Fruit fly (Drosophila melanogaster): ENCODE results near the gene CG3557.

CG3557 gene

DNA sequence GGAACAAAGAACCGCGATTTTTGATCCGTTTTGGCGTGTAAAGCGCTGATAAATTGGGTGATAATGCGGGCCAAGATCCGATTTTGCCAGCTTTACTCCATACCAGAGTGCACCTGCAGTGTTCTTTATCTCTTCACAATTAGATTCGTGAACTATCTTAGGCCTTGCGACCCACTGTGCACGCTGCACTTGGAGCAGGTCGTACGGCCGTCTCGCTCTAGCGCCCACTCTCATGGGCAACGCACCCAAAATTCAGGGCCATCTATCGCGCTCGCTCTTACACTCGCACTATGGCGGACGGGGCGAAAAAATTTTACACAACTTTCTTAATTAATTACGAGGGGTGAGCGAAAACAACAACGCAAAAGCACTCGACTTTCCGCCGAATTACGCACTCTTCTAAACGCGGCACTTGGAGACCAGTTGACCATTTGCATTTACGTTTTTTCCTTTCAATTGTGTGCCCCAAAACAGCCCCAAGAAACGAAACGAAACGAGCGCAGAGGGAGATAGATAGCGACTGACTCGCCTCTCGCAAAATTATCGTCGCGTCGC lies 21.3 kb downstream of the CG3557 start (continued):
- TF ChIP-seq Sin3A (optimal IDR thresholded peaks at IDR 0.05), result no peak
- no peak for TF ChIP-seq CG12071 (GFP tag; optimal IDR thresholded peaks at IDR 0.05)
- TF ChIP-seq al (GFP tag; IDR thresholded peaks at IDR 0.05), result no peak

DNA sequence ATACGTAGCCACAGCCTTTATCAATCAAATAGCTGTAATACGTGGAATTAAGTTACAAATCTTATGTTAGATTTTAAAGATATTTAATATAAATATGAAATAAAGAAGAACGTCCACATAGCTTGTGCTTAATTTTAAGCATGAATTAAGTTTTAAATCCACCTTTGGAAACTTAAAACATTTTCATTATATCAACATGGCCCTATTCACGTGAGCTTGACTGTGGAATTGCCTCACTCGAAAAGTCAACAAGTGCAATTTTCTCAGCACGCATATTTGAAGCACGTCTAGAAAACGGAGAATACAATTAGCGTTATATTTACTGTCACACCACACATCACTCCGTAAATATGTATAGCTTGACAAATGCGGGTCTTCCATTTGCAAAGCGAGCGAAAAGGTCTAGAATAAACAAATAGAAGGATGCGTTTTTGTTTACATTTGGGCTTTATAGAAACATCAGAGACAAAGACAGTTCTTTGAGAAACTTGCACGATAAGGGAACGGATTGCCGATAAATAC lies 21.9 kb downstream of the CG3557 start:
- peak; percentile 81 for TF ChIP-seq cwo (GFP tag; optimal IDR thresholded peaks at IDR 0.05)
- peak; percentile 61; the same call in 1 of the 2 replicates for TF ChIP-seq bowl (GFP tag; IDR thresholded peaks at IDR 0.05)
- no peak for TF ChIP-seq Sry-δ (GFP tag; optimal IDR thresholded peaks at IDR 0.05)
- peak; percentile 43 for TF ChIP-seq wek (GFP tag; optimal IDR thresholded peaks at IDR 0.05)
- peak; percentile 82; the same call in 2 of the 3 replicates for TF ChIP-seq C15 (GFP tag; IDR thresholded peaks at IDR 0.05)
- TF ChIP-seq fu2 (GFP tag; optimal IDR thresholded peaks at IDR 0.05), result no peak
- no peak for TF ChIP-seq unc-4 (GFP tag; IDR thresholded peaks at IDR 0.05; ENCODE audit: partially characterized antibody)
- peak; percentile 26 for TF ChIP-seq Antp (GFP tag; optimal IDR thresholded peaks at IDR 0.05)
- peak; percentile 70 for TF ChIP-seq Hmx (GFP tag; optimal IDR thresholded peaks at IDR 0.05)
- no peak for TF ChIP-seq Dref (GFP tag; IDR thresholded peaks at IDR 0.05)
- TF ChIP-seq H15 (GFP tag; IDR thresholded peaks at IDR 0.05), result peak; percentile 80; the same call in 2 of the 3 replicates
- peak; percentile 81 for TF ChIP-seq CG3407 (GFP tag; optimal IDR thresholded peaks at IDR 0.05)
- TF ChIP-seq CG9215 (GFP tag; IDR thresholded peaks at IDR 0.05), result peak; percentile 78; the same call in 1 of the 2 replicates
- peak; percentile 80 for TF ChIP-seq Ptx1 (GFP tag; IDR thresholded peaks at IDR 0.05)
- peak; percentile 59 for TF ChIP-seq NC2α (GFP tag; optimal IDR thresholded peaks at IDR 0.05)
- TF ChIP-seq sisA (GFP tag; IDR thresholded peaks at IDR 0.05), result peak; percentile 80
- TF ChIP-seq slou (GFP tag; optimal IDR thresholded peaks at IDR 0.05), result peak; percentile 77
- TF ChIP-seq nom (GFP tag; optimal IDR thresholded peaks at IDR 0.05), result peak; percentile 94
- TF ChIP-seq hth (optimal IDR thresholded peaks at IDR 0.05), result no peak
- peak; percentile 80 for TF ChIP-seq CG6683 (GFP tag; optimal IDR thresholded peaks at IDR 0.05)
- TF ChIP-seq her (GFP tag; optimal IDR thresholded peaks at IDR 0.05), result no peak
- TF ChIP-seq CG13894 (tag; optimal IDR thresholded peaks at IDR 0.05), result peak; percentile 62
- peak; percentile 86 for TF ChIP-seq so (GFP tag; IDR thresholded peaks at IDR 0.05)
- peak; percentile 94 for TF ChIP-seq corto (GFP tag; optimal IDR thresholded peaks at IDR 0.05)
- peak; percentile 41 for TF ChIP-seq Hey (tag; optimal IDR thresholded peaks at IDR 0.05)
- TF ChIP-seq Rfx (GFP tag; IDR thresholded peaks at IDR 0.05), result peak; percentile 82
- peak; percentile 96 for TF ChIP-seq unpg (GFP tag; optimal IDR thresholded peaks at IDR 0.05)
- TF ChIP-seq sr (GFP tag; IDR thresholded peaks at IDR 0.05), result no peak
- TF ChIP-seq CG31224 (GFP tag; IDR thresholded peaks at IDR 0.05), result peak; percentile 74
- peak; percentile 86; the same call in 1 of the 2 replicates for TF ChIP-seq ranshi (GFP tag; IDR thresholded peaks at IDR 0.05)
- peak; percentile 70 for TF ChIP-seq CG12104 (GFP tag; optimal IDR thresholded peaks at IDR 0.05)
- TF ChIP-seq CG5245 (GFP tag; optimal IDR thresholded peaks at IDR 0.05), result peak; percentile 70
- no peak for TF ChIP-seq CG33213 (GFP tag; optimal IDR thresholded peaks at IDR 0.05)
- peak; percentile 93 for TF ChIP-seq CG18599 (GFP tag; optimal IDR thresholded peaks at IDR 0.05)
- peak; percentile 26 for TF ChIP-seq CG31388 (GFP tag; optimal IDR thresholded peaks at IDR 0.05)
- peak; percentile 47 for TF ChIP-seq CG15479 (GFP tag; optimal IDR thresholded peaks at IDR 0.05)
- TF ChIP-seq chm (GFP tag; IDR thresholded peaks at IDR 0.05), result peak; percentile 87
- peak; percentile 81; the same call in 2 of the 3 replicates for TF ChIP-seq ase (GFP tag; IDR thresholded peaks at IDR 0.05)
- peak; percentile 56 for TF ChIP-seq pnt (GFP tag; optimal IDR thresholded peaks at IDR 0.05)
- TF ChIP-seq CG11696 (GFP tag; IDR thresholded peaks at IDR 0.05), result peak; percentile 99
- TF ChIP-seq CG3281 (GFP tag; optimal IDR thresholded peaks at IDR 0.05), result peak; percentile 92
- TF ChIP-seq CG10209 (GFP tag; optimal IDR thresholded peaks at IDR 0.05), result peak; percentile 84
- peak; percentile 76 for TF ChIP-seq H2.0 (GFP tag; IDR thresholded peaks at IDR 0.05)
- no peak for TF ChIP-seq D (optimal IDR thresholded peaks at IDR 0.05)
- TF ChIP-seq D (GFP tag; optimal IDR thresholded peaks at IDR 0.05), result peak; percentile 79
- TF ChIP-seq dmrt11E (tag; optimal IDR thresholded peaks at IDR 0.05), result peak; percentile 89

All from whole organism, embryonic.